Worm (Caenorhabditis elegans) whole organism, young adult: ENCODE measurements around the gene zyg-11.

Experiments
- B0019.2 ChIP-seq: fragments of 200-800 bp; sonication (Bioruptor generic); conservative IDR thresholded peaks from 2 replicates; pipeline ENCODE4 v1.3.6; 2022; ENCODE audit warnings: missing genetic modification reagents, missing genetic modification characterization, missing compliant biosample characterization
- B0261.1 ChIP-seq: sonication (generic microtip); optimal IDR thresholded peaks from 2 replicates; lab custom pipeline; 2016; ENCODE audit warnings: mild to moderate bottlenecking, missing genetic modification characterization, moderate library complexity, missing compliant biosample characterization
- C06A6.2 ChIP-seq: fragments of 200-800 bp; sonication (Bioruptor generic); conservative IDR thresholded peaks from 2 replicates; pipeline ENCODE4 v1.3.6; 2022; ENCODE audit warnings: missing genetic modification characterization, missing compliant biosample characterization
- D2030.7 ChIP-seq: fragments of 200-800 bp; sonication (Bioruptor generic); IDR thresholded peaks from 2 replicates; pipeline ENCODE4 v1.3.6; 2022; ENCODE audit warnings: missing genetic modification reagents, missing genetic modification characterization, missing compliant biosample characterization
- F10E7.11 ChIP-seq: sonication (generic microtip); optimal IDR thresholded peaks from 2 replicates; lab custom pipeline; 2017; ENCODE audit warnings: mild to moderate bottlenecking, missing genetic modification characterization, moderate library complexity, missing compliant biosample characterization
- F37B4.10 ChIP-seq: fragments of 200-800 bp; sonication (Bioruptor generic); IDR thresholded peaks from 2 replicates; pipeline ENCODE4 v1.3.6; 2022; ENCODE audit warnings: missing genetic modification characterization, missing compliant biosample characterization
- F49E8.2 ChIP-seq: sonication (generic microtip); optimal IDR thresholded peaks from 3 replicates; lab custom pipeline; 2017; ENCODE audit warnings: missing genetic modification characterization, mild to moderate bottlenecking, missing compliant biosample characterization, antibody characterized with exemption, moderate library complexity; ENCODE audit not compliant: insufficient read depth
- F52B5.7 ChIP-seq: sonication (generic microtip); optimal IDR thresholded peaks from 2 replicates; lab custom pipeline; 2016; ENCODE audit warnings: mild to moderate bottlenecking, missing genetic modification characterization, missing compliant biosample characterization
- F55B11.4 ChIP-seq: sonication (generic microtip); optimal IDR thresholded peaks from 2 replicates; lab custom pipeline; 2016; ENCODE audit warnings: missing compliant biosample characterization, missing genetic modification characterization, borderline replicate concordance; ENCODE audit not compliant: insufficient read depth
- K12H6.12 ChIP-seq: fragments of 200-800 bp; sonication (Bioruptor generic); optimal IDR thresholded peaks from 2 replicates; lab custom pipeline; 2018; ENCODE audit warnings: mild to moderate bottlenecking, missing genetic modification characterization, missing compliant biosample characterization
- T07F8.4 ChIP-seq: sonication (generic microtip); optimal IDR thresholded peaks from 2 replicates; lab custom pipeline; 2016; ENCODE audit warnings: mild to moderate bottlenecking, missing genetic modification characterization, moderate library complexity, missing compliant biosample characterization
- Y53F4B.3 ChIP-seq: fragments of 200-800 bp; sonication (Bioruptor generic); IDR thresholded peaks from 2 replicates; pipeline ENCODE4 v1.3.6; 2022; ENCODE audit warnings: missing genetic modification reagents, missing genetic modification characterization, missing compliant biosample characterization
- Y53G8AR.9 ChIP-seq: fragments of 200-800 bp; sonication (Bioruptor generic); conservative IDR thresholded peaks from 2 replicates; pipeline ENCODE4 v1.3.6; 2022; ENCODE audit warnings: missing genetic modification reagents, missing genetic modification characterization, missing compliant biosample characterization
- Y67H2A.10 ChIP-seq: fragments of 200-800 bp; sonication (Bioruptor generic); conservative IDR thresholded peaks from 2 replicates; pipeline ENCODE4 v1.3.6; 2022; ENCODE audit warnings: missing genetic modification reagents, missing genetic modification characterization, missing compliant biosample characterization
- atf-7 ChIP-seq: sonication (generic microtip); optimal IDR thresholded peaks from 2 replicates; lab custom pipeline; 2017; ENCODE audit warnings: mild to moderate bottlenecking, missing genetic modification characterization, missing compliant biosample characterization
- attf-3 ChIP-seq: fragments of 200-800 bp; sonication (Bioruptor generic); conservative IDR thresholded peaks from 2 replicates; pipeline ENCODE4 v1.3.6; 2022; ENCODE audit warnings: missing genetic modification reagents, missing genetic modification characterization, missing compliant biosample characterization
- bed-1 ChIP-seq: fragments of 200-800 bp; sonication (Bioruptor generic); IDR thresholded peaks from 2 replicates; pipeline ENCODE4 v1.3.6; 2022; ENCODE audit warnings: missing genetic modification reagents, missing genetic modification characterization, missing compliant biosample characterization
- cebp-1 ChIP-seq, 2 experiments: fragments of 200-800 bp in 1 of 2; sonication (Bioruptor generic) in 1 of 2; sonication (generic microtip) in 1 of 2; IDR thresholded peaks in 1 of 2; optimal IDR thresholded peaks in 1 of 2; 2 replicates each; pipeline versions ENCODE4 v1.3.6 to Lab custom; 2017 to 2022; ENCODE audit warnings: missing compliant biosample characterization in 2 of 2, missing genetic modification characterization in 2 of 2, mild to moderate bottlenecking in 1 of 2, missing genetic modification reagents in 1 of 2, moderate library complexity in 1 of 2
- ceh-100 ChIP-seq: fragments of 200-800 bp; sonication (Bioruptor generic); IDR thresholded peaks from 2 replicates; pipeline ENCODE4 v1.3.6; 2022; ENCODE audit warnings: missing genetic modification reagents, missing genetic modification characterization, missing compliant biosample characterization
- ceh-58 ChIP-seq: fragments of 200-800 bp; sonication (Bioruptor generic); IDR thresholded peaks from 2 replicates; pipeline ENCODE4 v1.3.6; 2022; ENCODE audit warnings: missing genetic modification characterization, missing compliant biosample characterization
- ceh-79 ChIP-seq: sonication (generic microtip); optimal IDR thresholded peaks from 2 replicates; lab custom pipeline; 2017; ENCODE audit warnings: mild to moderate bottlenecking, missing genetic modification characterization, missing compliant biosample characterization
- dpl-1 ChIP-seq: fragments of 150-350 bp; optimal IDR thresholded peaks from 2 replicates; lab custom pipeline; 2014; ENCODE audit warnings: missing biosample characterization, missing genetic modification reagents, missing genetic modification characterization
- fkh-3 ChIP-seq: sonication (generic microtip); optimal IDR thresholded peaks from 2 replicates; lab custom pipeline; 2016; ENCODE audit warnings: mild to moderate bottlenecking, missing genetic modification characterization, missing compliant biosample characterization
- hlh-12 ChIP-seq: sonication (generic microtip); optimal IDR thresholded peaks from 2 replicates; lab custom pipeline; 2016; ENCODE audit warnings: missing genetic modification characterization, missing compliant biosample characterization
- hlh-26 ChIP-seq: fragments of 200-800 bp; sonication (Bioruptor generic); conservative IDR thresholded peaks from 2 replicates; pipeline ENCODE4 v1.3.6; 2022; ENCODE audit warnings: missing genetic modification reagents, missing genetic modification characterization, missing compliant biosample characterization
- hmg-20 ChIP-seq: fragments of 200-800 bp; sonication (Bioruptor generic); IDR thresholded peaks from 2 replicates; pipeline ENCODE4 v1.3.6; 2022; ENCODE audit warnings: missing genetic modification reagents, missing genetic modification characterization, missing compliant biosample characterization
- hrde-1 ChIP-seq: sonication (generic microtip); optimal IDR thresholded peaks from 2 replicates; lab custom pipeline; 2016; ENCODE audit warnings: missing genetic modification characterization, mild to moderate bottlenecking, missing compliant biosample characterization, moderate library complexity, missing genotype, missing genetic modification reagents, borderline replicate concordance
- lag-1 ChIP-seq: fragments of 200-800 bp; sonication (Bioruptor generic); IDR thresholded peaks from 2 replicates; pipeline ENCODE4 v1.3.6; 2022; ENCODE audit warnings: missing genetic modification reagents, missing genetic modification characterization, missing compliant biosample characterization
- let-526 ChIP-seq: fragments of 200-800 bp; sonication (Bioruptor generic); IDR thresholded peaks from 2 replicates; pipeline ENCODE4 v1.3.6; 2022; ENCODE audit warnings: missing genetic modification reagents, missing genetic modification characterization, missing compliant biosample characterization
- lin-54 ChIP-seq: fragments of 200-800 bp; sonication (Bioruptor generic); optimal IDR thresholded peaks from 2 replicates; lab custom pipeline; 2018; ENCODE audit warnings: mild to moderate bottlenecking, missing genetic modification characterization, missing compliant biosample characterization
- lsy-27 ChIP-seq: sonication (generic microtip); optimal IDR thresholded peaks from 2 replicates; lab custom pipeline; 2017; ENCODE audit warnings: missing genetic modification characterization, mild to moderate bottlenecking, missing compliant biosample characterization, antibody characterized with exemption, missing genotype, borderline replicate concordance; ENCODE audit not compliant: insufficient read depth
- madf-3 ChIP-seq: fragments of 200-800 bp; sonication (Bioruptor generic); IDR thresholded peaks from 2 replicates; pipeline ENCODE4 v1.3.6; 2022; ENCODE audit warnings: missing genetic modification reagents, missing genetic modification characterization, missing compliant biosample characterization
- mel-28 ChIP-seq: sonication (generic microtip); optimal IDR thresholded peaks from 2 replicates; lab custom pipeline; 2016; ENCODE audit warnings: borderline replicate concordance, mild to moderate bottlenecking, missing genetic modification characterization, missing compliant biosample characterization
- nfyb-1 ChIP-seq: fragments of 200-800 bp; sonication (Bioruptor generic); IDR thresholded peaks from 2 replicates; pipeline ENCODE4 v1.3.6; 2022; ENCODE audit warnings: missing genetic modification reagents, missing genetic modification characterization, missing compliant biosample characterization
- rcor-1 ChIP-seq: fragments of 200-800 bp; sonication (Bioruptor generic); IDR thresholded peaks from 2 replicates; pipeline ENCODE4 v1.3.6; 2022; ENCODE audit warnings: missing genetic modification reagents, missing genetic modification characterization, missing compliant biosample characterization
- rec-8 ChIP-seq, 2 experiments: sonication (generic microtip); optimal IDR thresholded peaks; 2 replicates each; lab custom pipeline; 2016; ENCODE audit warnings: mild to moderate bottlenecking in 2 of 2, missing genetic modification characterization in 2 of 2, missing genetic modification reagents in 2 of 2, missing genotype in 2 of 2, missing biosample characterization in 1 of 2, missing compliant biosample characterization in 1 of 2, moderate library complexity in 1 of 2
- rpc-1 ChIP-seq, 2 experiments: fragments of 150-350 bp in 1 of 2; sonication (generic microtip) in 1 of 2; optimal IDR thresholded peaks; 2 replicates each; lab custom pipeline; 2014 to 2018; ENCODE audit warnings: missing biosample characterization in 1 of 2, missing genetic modification characterization in 1 of 2, missing genetic modification reagents in 1 of 2, missing genotype in 1 of 2
- snpc-1.3 ChIP-seq: sonication (generic microtip); optimal IDR thresholded peaks from 2 replicates; lab custom pipeline; 2017; ENCODE audit warnings: missing genetic modification characterization, mild to moderate bottlenecking, missing compliant biosample characterization, antibody characterized with exemption, moderate library complexity, missing genotype, missing genetic modification reagents; ENCODE audit not compliant: insufficient read depth
- snpc-4 ChIP-seq, 5 experiments: fragments of 150-350 bp in 1 of 5; sonication (generic microtip) in 4 of 5; optimal IDR thresholded peaks; 2 replicates each; lab custom pipeline; 2014 to 2018; ENCODE audit warnings: missing genetic modification characterization in 5 of 5, missing biosample characterization in 3 of 5, antibody characterized with exemption in 2 of 5, mild to moderate bottlenecking in 2 of 5, missing compliant biosample characterization in 2 of 5, missing genotype in 2 of 5, moderate library complexity in 2 of 5, missing genetic modification reagents in 1 of 5
- sptf-2 ChIP-seq: fragments of 200-800 bp; sonication (Bioruptor generic); optimal IDR thresholded peaks from 2 replicates; lab custom pipeline; 2018; ENCODE audit warnings: mild to moderate bottlenecking, missing genetic modification characterization, missing compliant biosample characterization
- unc-62 ChIP-seq: fragments of 150-350 bp; optimal IDR thresholded peaks from 2 replicates; lab custom pipeline; 2014; ENCODE audit warnings: missing biosample characterization, missing genetic modification reagents, missing genetic modification characterization
- xnd-1 ChIP-seq: sonication (generic microtip); optimal IDR thresholded peaks from 2 replicates; lab custom pipeline; 2016; ENCODE audit warnings: missing genotype, missing genetic modification reagents, missing genetic modification characterization, missing compliant biosample characterization
- zfh-2 ChIP-seq: fragments of 200-800 bp; sonication (Bioruptor generic); conservative IDR thresholded peaks from 2 replicates; pipeline ENCODE4 v1.3.6; 2022; ENCODE audit warnings: missing genetic modification reagents, missing genetic modification characterization, missing compliant biosample characterization
- ztf-18 ChIP-seq: sonication (generic microtip); optimal IDR thresholded peaks from 2 replicates; lab custom pipeline; 2016; ENCODE audit warnings: missing genotype, mild to moderate bottlenecking, missing genetic modification characterization, missing compliant biosample characterization
- ztf-22 ChIP-seq: fragments of 200-800 bp; sonication (Bioruptor generic); optimal IDR thresholded peaks from 2 replicates; lab custom pipeline; 2018; ENCODE audit warnings: mild to moderate bottlenecking, missing genetic modification characterization, moderate library complexity, missing compliant biosample characterization
- ztf-3 ChIP-seq: fragments of 200-800 bp; sonication (Bioruptor generic); optimal IDR thresholded peaks from 2 replicates; lab custom pipeline; 2018; ENCODE audit warnings: mild to moderate bottlenecking, missing genetic modification characterization, missing compliant biosample characterization

Gene zyg-11

DNA sequence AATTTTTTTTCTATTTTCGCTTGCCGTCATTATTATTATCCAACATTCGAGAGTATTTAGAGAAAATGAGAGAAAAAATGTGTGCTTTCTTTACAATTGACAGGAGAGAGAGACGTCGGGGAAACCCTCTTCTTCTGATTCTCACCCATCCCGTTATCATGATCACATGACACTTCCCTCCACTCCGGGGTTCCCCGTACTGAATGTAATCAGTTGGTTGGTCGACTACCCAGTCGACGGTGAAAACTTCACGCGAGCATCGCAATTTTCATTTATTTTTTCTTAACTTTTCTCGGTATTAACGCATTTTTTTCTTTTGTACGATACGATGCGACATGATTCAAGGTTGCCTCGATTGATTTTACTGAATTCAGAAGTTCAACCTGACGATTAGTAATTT lies 1.3 kb upstream of the zyg-11 start (continued):
- TF ChIP-seq hrde-1 (tag; lab: Kevin White, UChicago) (no peak), ztf-18 (tag; lab: Kevin White, UChicago) (no peak), ceh-58 (GFP tag; lab: Robert Waterston, UW) (no peak), hlh-12 (no peak), lsy-27 (tag; lab: Kevin White, UChicago) (no peak), F52B5.7 (no peak), fkh-3 (tag; lab: Kevin White, UChicago) (no peak), F49E8.2 (tag; lab: Kevin White, UChicago) (no peak), D2030.7 (no peak), rpc-1 (optimal IDR thresholded peaks at IDR 0.05; lab: Kevin White, UChicago) (no peak), rpc-1 (tag; optimal IDR thresholded peaks at IDR 0.05; lab: Kevin White, UChicago) (no peak), ceh-79 (tag; lab: Kevin White, UChicago) (no peak), zfh-2 (GFP tag; lab: Robert Waterston, UW) (no peak), hmg-20 (no peak), unc-62 (GFP tag; lab: Kevin White, UChicago) (peak; percentile 60), F55B11.4 (tag; lab: Kevin White, UChicago) (no peak), T07F8.4 (no peak), K12H6.12 (tag; lab: Kevin White, UChicago) (no peak), madf-3 (GFP tag; lab: Robert Waterston, UW) (0 out of 2 replicates have a peak, but pooled peaks have one; percentile 60), attf-3 (GFP tag; lab: Robert Waterston, UW) (no peak), Y53F4B.3 (GFP tag; lab: Robert Waterston, UW) (no peak), B0261.1 (tag; lab: Kevin White, UChicago) (no peak), cebp-1 (GFP tag; IDR thresholded peaks at IDR 0.05; lab: Robert Waterston, UW) (no peak), cebp-1 (tag; optimal IDR thresholded peaks at IDR 0.05; lab: Kevin White, UChicago) (peak; percentile 53), ztf-22 (GFP tag; lab: Kevin White, UChicago) (peak; percentile 78), F10E7.11 (tag; lab: Kevin White, UChicago) (no peak), Y53G8AR.9 (GFP tag; lab: Robert Waterston, UW) (peak; percentile 43; the same call in 1 of the 2 replicates), rec-8 (tag; optimal IDR thresholded peaks at IDR 0.05; lab: Kevin White, UChicago) (no peak), let-526 (no peak), bed-1 (GFP tag; lab: Robert Waterston, UW) (no peak), C06A6.2 (GFP tag; lab: Robert Waterston, UW) (0 out of 2 replicates have a peak, but pooled peaks have one; percentile 23), lag-1 (GFP tag; lab: Robert Waterston, UW) (no peak), snpc-4 (GFP tag; optimal IDR thresholded peaks at IDR 0.05; lab: Kevin White, UChicago) (no peak), snpc-4 (tag; optimal IDR thresholded peaks at IDR 0.05; lab: Kevin White, UChicago) (no peak), mel-28 (tag; lab: Kevin White, UChicago) (no peak), snpc-1.3 (no peak), lin-54 (GFP tag; lab: Kevin White, UChicago) (no peak), rcor-1 (no peak), nfyb-1 (GFP tag; lab: Robert Waterston, UW) (peak; percentile 28; the same call in 1 of the 2 replicates), Y67H2A.10 (GFP tag; lab: Robert Waterston, UW) (no peak), xnd-1 (no peak), atf-7 (tag; lab: Kevin White, UChicago) (no peak), ztf-3 (GFP tag; lab: Kevin White, UChicago) (no peak), dpl-1 (GFP tag; lab: Kevin White, UChicago) (no peak), sptf-2 (no peak), ceh-100 (no peak), hlh-26 (GFP tag; lab: Robert Waterston, UW) (no peak), F37B4.10 (no peak), B0019.2 (GFP tag; lab: Robert Waterston, UW) (no peak)
